Worm (Caenorhabditis elegans) whole organism, young adult: ENCODE results near the gene C03A7.2.

Experiments
- F33H1.4 ChIP-seq: fragments of 200-800 bp; sonication (Bioruptor generic); IDR thresholded peaks from 2 replicates; pipeline ENCODE4 v1.3.6; 2022; ENCODE audit warnings: missing genetic modification reagents, missing genetic modification characterization, missing compliant biosample characterization
- F57A8.1 ChIP-seq: fragments of 200-800 bp; sonication (Bioruptor generic); optimal IDR thresholded peaks from 2 replicates; lab custom pipeline; 2018; ENCODE audit warnings: mild to moderate bottlenecking, missing genetic modification characterization, moderate library complexity, missing compliant biosample characterization
- F57C9.4 ChIP-seq: sonication (generic microtip); optimal IDR thresholded peaks from 2 replicates; lab custom pipeline; 2017; ENCODE audit warnings: mild to moderate bottlenecking, missing genetic modification characterization, missing compliant biosample characterization
- K12H6.12 ChIP-seq: fragments of 200-800 bp; sonication (Bioruptor generic); optimal IDR thresholded peaks from 2 replicates; lab custom pipeline; 2018; ENCODE audit warnings: mild to moderate bottlenecking, missing genetic modification characterization, missing compliant biosample characterization
- T26A5.8 ChIP-seq: sonication (generic microtip); optimal IDR thresholded peaks from 2 replicates; lab custom pipeline; 2016; ENCODE audit warnings: missing genetic modification characterization, missing compliant biosample characterization
- ama-1 ChIP-seq, 3 experiments: fragments of 150-350 bp in 1 of 3; sonication (generic microtip) in 2 of 3; optimal IDR thresholded peaks; 2 replicates each; lab custom pipeline; 2014 to 2018; ENCODE audit warnings: missing biosample characterization in 2 of 3, missing genetic modification characterization in 2 of 3, missing genetic modification reagents in 2 of 3
- aptf-3 ChIP-seq: fragments of 200-800 bp; sonication (Bioruptor generic); IDR thresholded peaks from 2 replicates; pipeline ENCODE4 v1.3.6; 2022; ENCODE audit warnings: missing genetic modification characterization, missing compliant biosample characterization
- attf-5 ChIP-seq: fragments of 200-800 bp; sonication (Bioruptor generic); optimal IDR thresholded peaks from 2 replicates; lab custom pipeline; 2018; ENCODE audit warnings: mild to moderate bottlenecking, missing genetic modification characterization, missing compliant biosample characterization
- cebp-2 ChIP-seq: fragments of 200-800 bp; sonication (Bioruptor generic); IDR thresholded peaks from 2 replicates; pipeline ENCODE4 v1.3.6; 2022; ENCODE audit warnings: missing genetic modification characterization, missing compliant biosample characterization
- ceh-58 ChIP-seq: fragments of 200-800 bp; sonication (Bioruptor generic); IDR thresholded peaks from 2 replicates; pipeline ENCODE4 v1.3.6; 2022; ENCODE audit warnings: missing genetic modification characterization, missing compliant biosample characterization
- ceh-91 ChIP-seq: fragments of 200-800 bp; sonication (Bioruptor generic); IDR thresholded peaks from 2 replicates; pipeline ENCODE4 v1.3.6; 2022; ENCODE audit warnings: missing genetic modification reagents, missing genetic modification characterization, missing compliant biosample characterization
- egrh-3 ChIP-seq: fragments of 200-800 bp; sonication (Bioruptor generic); IDR thresholded peaks from 2 replicates; pipeline ENCODE4 v1.3.6; 2022; ENCODE audit warnings: missing genetic modification reagents, missing genetic modification characterization, missing compliant biosample characterization
- ekl-4 ChIP-seq: fragments of 200-800 bp; sonication (Bioruptor generic); IDR thresholded peaks from 2 replicates; pipeline ENCODE4 v1.3.6; 2022; ENCODE audit warnings: missing genetic modification reagents, missing genetic modification characterization, missing compliant biosample characterization
- gei-17 ChIP-seq: fragments of 200-800 bp; sonication (Bioruptor generic); optimal IDR thresholded peaks from 2 replicates; lab custom pipeline; 2018; ENCODE audit warnings: mild to moderate bottlenecking, missing genetic modification characterization, missing compliant biosample characterization
- hrde-1 ChIP-seq: sonication (generic microtip); optimal IDR thresholded peaks from 2 replicates; lab custom pipeline; 2016; ENCODE audit warnings: missing genetic modification characterization, mild to moderate bottlenecking, missing compliant biosample characterization, moderate library complexity, missing genotype, missing genetic modification reagents, borderline replicate concordance
- lag-1 ChIP-seq: fragments of 200-800 bp; sonication (Bioruptor generic); IDR thresholded peaks from 2 replicates; pipeline ENCODE4 v1.3.6; 2022; ENCODE audit warnings: missing genetic modification reagents, missing genetic modification characterization, missing compliant biosample characterization
- let-607 ChIP-seq, 2 experiments: fragments of 200-800 bp in 1 of 2; sonication (Bioruptor generic) in 1 of 2; sonication (generic microtip) in 1 of 2; optimal IDR thresholded peaks; 2 replicates each; lab custom pipeline; 2016 to 2018; ENCODE audit warnings: mild to moderate bottlenecking in 2 of 2, missing compliant biosample characterization in 2 of 2, missing genetic modification characterization in 2 of 2, moderate library complexity in 2 of 2, missing genotype in 1 of 2
- lin-35 ChIP-seq, 3 experiments: fragments of 150-350 bp in 2 of 3; sonication (generic microtip) in 1 of 3; optimal IDR thresholded peaks; 2 replicates each; lab custom pipeline; 2014 to 2018; ENCODE audit warnings: missing biosample characterization in 3 of 3, missing genetic modification characterization in 3 of 3, missing genetic modification reagents in 3 of 3
- lin-54 ChIP-seq: fragments of 200-800 bp; sonication (Bioruptor generic); optimal IDR thresholded peaks from 2 replicates; lab custom pipeline; 2018; ENCODE audit warnings: mild to moderate bottlenecking, missing genetic modification characterization, missing compliant biosample characterization
- lir-1 ChIP-seq: fragments of 200-800 bp; sonication (Bioruptor generic); conservative IDR thresholded peaks from 2 replicates; pipeline ENCODE4 v1.3.6; 2022; ENCODE audit warnings: missing genetic modification reagents, missing genetic modification characterization, missing compliant biosample characterization
- madf-3 ChIP-seq: fragments of 200-800 bp; sonication (Bioruptor generic); IDR thresholded peaks from 2 replicates; pipeline ENCODE4 v1.3.6; 2022; ENCODE audit warnings: missing genetic modification reagents, missing genetic modification characterization, missing compliant biosample characterization
- madf-6 ChIP-seq: fragments of 200-800 bp; sonication (Bioruptor generic); IDR thresholded peaks from 2 replicates; pipeline ENCODE4 v1.3.6; 2022; ENCODE audit warnings: missing genetic modification reagents, missing genetic modification characterization, missing compliant biosample characterization
- mxl-1 ChIP-seq: sonication (generic microtip); optimal IDR thresholded peaks from 2 replicates; lab custom pipeline; 2016; ENCODE audit warnings: missing genetic modification characterization, missing compliant biosample characterization
- nfya-2 ChIP-seq: fragments of 200-800 bp; sonication (Bioruptor generic); IDR thresholded peaks from 2 replicates; pipeline ENCODE4 v1.3.6; 2022; ENCODE audit warnings: missing genetic modification reagents, missing genetic modification characterization, missing compliant biosample characterization
- nfyb-1 ChIP-seq: fragments of 200-800 bp; sonication (Bioruptor generic); IDR thresholded peaks from 2 replicates; pipeline ENCODE4 v1.3.6; 2022; ENCODE audit warnings: missing genetic modification reagents, missing genetic modification characterization, missing compliant biosample characterization
- nhr-120 ChIP-seq: fragments of 200-800 bp; sonication (Bioruptor generic); IDR thresholded peaks from 2 replicates; pipeline ENCODE4 v1.3.6; 2022; ENCODE audit warnings: missing genetic modification characterization, missing compliant biosample characterization
- nhr-80 ChIP-seq: sonication (generic microtip); optimal IDR thresholded peaks from 2 replicates; lab custom pipeline; 2016; ENCODE audit warnings: missing genetic modification characterization, missing compliant biosample characterization
- pha-4 ChIP-seq: fragments of 150-350 bp; sonication (generic microtip); optimal IDR thresholded peaks from 2 replicates; lab custom pipeline; 2014; ENCODE audit warnings: missing biosample characterization, missing genetic modification reagents, missing genetic modification characterization
- rec-8 ChIP-seq, 2 experiments: sonication (generic microtip); optimal IDR thresholded peaks; 2 replicates each; lab custom pipeline; 2016; ENCODE audit warnings: mild to moderate bottlenecking in 2 of 2, missing genetic modification characterization in 2 of 2, missing genetic modification reagents in 2 of 2, missing genotype in 2 of 2, missing biosample characterization in 1 of 2, missing compliant biosample characterization in 1 of 2, moderate library complexity in 1 of 2
- rpc-1 ChIP-seq, 2 experiments: fragments of 150-350 bp in 1 of 2; sonication (generic microtip) in 1 of 2; optimal IDR thresholded peaks; 2 replicates each; lab custom pipeline; 2014 to 2018; ENCODE audit warnings: missing biosample characterization in 1 of 2, missing genetic modification characterization in 1 of 2, missing genetic modification reagents in 1 of 2, missing genotype in 1 of 2
- snpc-1.1 ChIP-seq: sonication (generic microtip); optimal IDR thresholded peaks from 2 replicates; lab custom pipeline; 2017; ENCODE audit warnings: missing genetic modification characterization, mild to moderate bottlenecking, missing compliant biosample characterization, antibody characterized with exemption, moderate library complexity, missing genotype, missing genetic modification reagents; ENCODE audit not compliant: insufficient read depth
- snpc-3.4 ChIP-seq: sonication (generic microtip); optimal IDR thresholded peaks from 2 replicates; lab custom pipeline; 2017; ENCODE audit warnings: missing genetic modification characterization, mild to moderate bottlenecking, missing compliant biosample characterization, antibody characterized with exemption, moderate library complexity, missing genotype, missing genetic modification reagents
- tbp1 ChIP-seq: fragments of 200-800 bp; sonication (Bioruptor generic); optimal IDR thresholded peaks from 2 replicates; lab custom pipeline; 2018; ENCODE audit warnings: mild to moderate bottlenecking, missing genetic modification characterization, missing compliant biosample characterization
- zfh-2 ChIP-seq: fragments of 200-800 bp; sonication (Bioruptor generic); conservative IDR thresholded peaks from 2 replicates; pipeline ENCODE4 v1.3.6; 2022; ENCODE audit warnings: missing genetic modification reagents, missing genetic modification characterization, missing compliant biosample characterization
- ztf-18 ChIP-seq: sonication (generic microtip); optimal IDR thresholded peaks from 2 replicates; lab custom pipeline; 2016; ENCODE audit warnings: missing genotype, mild to moderate bottlenecking, missing genetic modification characterization, missing compliant biosample characterization
- ztf-25 ChIP-seq: fragments of 200-800 bp; sonication (Bioruptor generic); IDR thresholded peaks from 2 replicates; pipeline ENCODE4 v1.3.6; 2022; ENCODE audit warnings: missing genetic modification reagents, missing genetic modification characterization, missing compliant biosample characterization
- ztf-28 ChIP-seq: fragments of 200-800 bp; sonication (Bioruptor generic); IDR thresholded peaks from 2 replicates; pipeline ENCODE4 v1.3.6; 2022; ENCODE audit warnings: missing genetic modification reagents, missing genetic modification characterization, missing compliant biosample characterization

The C03A7.2 gene

ce11 chrV:5164682-5165081 is 17.0 kb upstream of the C03A7.2 start, which contains the start of gene abu-7:
abu-7 (minus strand) TSS chrV:5164782.
- no peak for TF ChIP-seq mxl-1 (tag; lab: Kevin White, UChicago)
- TF ChIP-seq rec-8 (tag; optimal IDR thresholded peaks at IDR 0.05; lab: Kevin White, UChicago), result no peak
- no peak for TF ChIP-seq nfyb-1 (GFP tag; lab: Robert Waterston, UW)
- TF ChIP-seq ceh-91 (GFP tag; lab: Robert Waterston, UW), result no peak
- no peak for TF ChIP-seq tbp1 (GFP tag; lab: Kevin White, UChicago)

DNA sequence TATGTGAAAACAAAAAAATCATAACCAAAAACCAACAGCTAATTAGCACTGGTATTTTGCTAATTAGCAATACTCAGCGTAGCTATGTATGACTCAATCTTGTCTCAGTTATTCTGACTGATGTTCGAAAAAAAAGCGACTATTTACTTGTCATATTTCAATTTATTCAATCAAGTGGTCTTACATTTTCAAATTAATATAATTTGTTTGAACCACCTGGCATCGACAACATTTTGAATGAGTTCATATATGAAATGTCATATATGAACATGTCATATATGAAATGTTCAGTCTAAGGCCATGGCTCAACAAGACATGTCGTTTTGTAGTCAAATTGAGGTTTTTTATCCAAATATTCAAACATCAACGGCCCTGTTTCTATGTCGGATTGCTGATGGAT is 16.3 kb upstream of the C03A7.2 start, which contains the start of gene srw-140:
TSS of gene srw-140 (plus strand) at position 301 of the 400 bp plus-strand sequence.
- TF ChIP-seq ztf-18 (tag; lab: Kevin White, UChicago), result no peak
- TF ChIP-seq lag-1 (GFP tag; lab: Robert Waterston, UW), result no peak
- TF ChIP-seq rpc-1 (optimal IDR thresholded peaks at IDR 0.05; lab: Kevin White, UChicago), result no peak
- no peak for TF ChIP-seq rpc-1 (tag; optimal IDR thresholded peaks at IDR 0.05; lab: Kevin White, UChicago)
- no peak for TF ChIP-seq lin-54 (GFP tag; lab: Kevin White, UChicago)
- TF ChIP-seq snpc-1.1 (tag; lab: Kevin White, UChicago), result no peak
- no peak for TF ChIP-seq cebp-2 (GFP tag; lab: Robert Waterston, UW)
- TF ChIP-seq egrh-3, result no peak
- no peak for TF ChIP-seq K12H6.12 (tag; lab: Kevin White, UChicago)
- no peak for TF ChIP-seq madf-3
- TF ChIP-seq ztf-28, result no peak
- TF ChIP-seq ekl-4 (GFP tag; lab: Robert Waterston, UW), result no peak
- TF ChIP-seq attf-5 (GFP tag; lab: Kevin White, UChicago), result no peak
- no peak for TF ChIP-seq hrde-1 (tag; lab: Kevin White, UChicago)
- TF ChIP-seq F57C9.4 (tag; lab: Kevin White, UChicago), result no peak
- no peak for TF ChIP-seq F57A8.1 (GFP tag; lab: Kevin White, UChicago)
- TF ChIP-seq ceh-58 (GFP tag; lab: Robert Waterston, UW), result no peak
- no peak for TF ChIP-seq ztf-25 (GFP tag; lab: Robert Waterston, UW)
- no peak for TF ChIP-seq nhr-120 (GFP tag; lab: Robert Waterston, UW)
- no peak for TF ChIP-seq lin-35 (GFP tag; optimal IDR thresholded peaks at IDR 0.05; lab: Kevin White, UChicago)
- TF ChIP-seq zfh-2 (GFP tag; lab: Robert Waterston, UW), result no peak

DNA sequence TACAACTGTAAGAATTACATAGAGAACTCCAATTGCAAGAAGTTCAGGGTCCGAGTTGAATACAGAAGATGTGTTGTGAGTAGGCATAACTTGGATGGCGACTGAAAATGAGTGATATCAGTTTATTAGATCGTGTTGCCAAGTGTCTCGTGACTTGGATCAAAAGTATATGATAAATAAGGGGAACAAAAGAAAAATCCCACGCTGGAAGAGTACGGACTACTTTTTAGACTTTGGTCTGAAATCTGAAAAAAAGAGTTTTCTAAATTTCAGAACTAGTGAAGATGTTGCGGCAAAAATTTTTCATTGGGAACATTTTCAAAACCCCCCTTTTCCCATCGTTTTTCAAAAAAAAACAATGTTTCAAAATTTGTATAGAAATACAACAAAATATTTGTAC is 12.1 kb upstream of the C03A7.2 start, which contains the start of gene srt-64:
TSS of gene srt-64 (minus strand) at position 101 of the 400 bp plus-strand sequence.
- no peak for TF ChIP-seq snpc-3.4 (tag; lab: Kevin White, UChicago)
- TF ChIP-seq madf-6 (GFP tag; lab: Robert Waterston, UW), result no peak
- no peak for TF ChIP-seq gei-17 (GFP tag; lab: Kevin White, UChicago)
- no peak for TF ChIP-seq T26A5.8 (tag; lab: Kevin White, UChicago)
- no peak for TF ChIP-seq aptf-3 (GFP tag; lab: Robert Waterston, UW)
- TF ChIP-seq ama-1 (optimal IDR thresholded peaks at IDR 0.05; lab: Kevin White, UChicago), result no peak
- TF ChIP-seq ama-1 (GFP tag; optimal IDR thresholded peaks at IDR 0.05; lab: Kevin White, UChicago), result no peak
- TF ChIP-seq nhr-80 (tag; lab: Kevin White, UChicago), result no peak
- no peak for TF ChIP-seq nfya-2 (GFP tag; lab: Robert Waterston, UW)
- TF ChIP-seq F33H1.4 (GFP tag; lab: Robert Waterston, UW), result no peak
- TF ChIP-seq let-607 (tag; optimal IDR thresholded peaks at IDR 0.05; lab: Kevin White, UChicago), result no peak
- TF ChIP-seq lir-1 (GFP tag; lab: Robert Waterston, UW), result no peak
- TF ChIP-seq pha-4 (tag; lab: Kevin White, UChicago), result no peak
